Fruit fly (Drosophila melanogaster) whole organism, wandering third instar larva: ENCODE data around the gene CG31798.

Experiments used
- Dif ChIP-seq: fragments of 200-275, 200-300 bp; sonication (Bioruptor generic); optimal IDR thresholded peaks from 2 replicates; lab custom pipeline; 2018; ENCODE audit warnings: missing biosample characterization, missing genetic modification characterization; ENCODE audit not compliant: partially characterized antibody
- Jra ChIP-seq: sonication (Bioruptor generic); optimal IDR thresholded peaks from 2 replicates; lab custom pipeline; 2016; ENCODE audit warnings: missing biosample characterization, missing genetic modification characterization
- Vsx2 ChIP-seq: fragments of 200-300, 225-300 bp; sonication (Bioruptor generic); optimal IDR thresholded peaks from 2 replicates; lab custom pipeline; 2018; ENCODE audit warnings: missing biosample characterization, missing genetic modification characterization; ENCODE audit not compliant: partially characterized antibody
- brk ChIP-seq: fragments of 200-800 bp; sonication (Bioruptor generic); optimal IDR thresholded peaks from 2 replicates; lab custom pipeline; 2016; ENCODE audit warnings: missing biosample characterization, mild to moderate bottlenecking, missing genetic modification characterization
- jim ChIP-seq: fragments of 175-275, 200-325 bp; sonication (Bioruptor generic); optimal IDR thresholded peaks from 2 replicates; lab custom pipeline; 2016; ENCODE audit warnings: missing biosample characterization, mild to moderate bottlenecking, missing genetic modification characterization
- psq ChIP-seq: fragments of 200-800 bp; sonication (Bioruptor generic); optimal IDR thresholded peaks from 3 replicates; lab custom pipeline; 2017; ENCODE audit warnings: missing biosample characterization, mild to moderate bottlenecking, missing genetic modification characterization, moderate library complexity
- woc ChIP-seq: sonication (Bioruptor generic); optimal IDR thresholded peaks from 2 replicates; lab custom pipeline; 2016; ENCODE audit warnings: missing biosample characterization, mild to moderate bottlenecking, missing genetic modification characterization

- TF ChIP-seq Dif (GFP tag; lab: Kevin White, UChicago) (no peak), psq (no peak), brk (GFP tag; lab: Kevin White, UChicago) (no peak), woc (GFP tag; lab: Kevin White, UChicago) (no peak), Jra (GFP tag; lab: Kevin White, UChicago) (no peak), Vsx2 (no peak), jim (GFP tag; lab: Kevin White, UChicago) (no peak)
Observed at dm6 chr2L:19382353-19382752, 11.6 kb upstream of the CG31798 start.
